Worm (Caenorhabditis elegans): ENCODE results near the gene snt-6.

Gene snt-6

DNA sequence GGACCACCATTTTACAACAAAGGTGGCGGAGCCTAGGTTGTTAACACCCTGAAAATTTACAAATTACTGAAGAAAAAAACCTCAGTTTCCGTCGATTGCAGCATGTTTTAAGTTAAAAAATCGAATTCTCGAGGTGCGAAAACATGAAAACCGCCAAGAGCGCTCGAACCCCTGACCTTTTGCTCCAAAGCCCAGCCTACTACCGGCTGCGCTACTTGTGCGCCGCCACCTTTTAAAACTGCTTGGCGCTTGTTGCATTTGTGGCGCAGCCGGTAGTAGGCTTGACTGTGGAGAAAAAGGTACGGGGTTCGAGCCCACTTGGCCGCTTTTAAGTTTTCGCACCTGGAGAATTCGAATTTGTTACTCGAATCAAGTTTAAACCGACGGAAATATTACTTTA lies at the start of gene snt-6:
Gene snt-6, minus strand, starts transcription at position 58 of the 400 bp plus-strand sequence.
- no peak for TF ChIP-seq mls-2 (tag; optimal IDR thresholded peaks at IDR 0.05)
- TF ChIP-seq mab-5 (tag; optimal IDR thresholded peaks at IDR 0.05) = no peak
- no peak for TF ChIP-seq unc-120 (tag; optimal IDR thresholded peaks at IDR 0.05; ENCODE audit: poor library complexity, severe bottlenecking)
- TF ChIP-seq nhr-2 (tag; optimal IDR thresholded peaks at IDR 0.05) = no peak
- TF ChIP-seq ceh-83 (GFP tag; optimal IDR thresholded peaks at IDR 0.05) = no peak
- TF ChIP-seq ham-2 (GFP tag; optimal IDR thresholded peaks at IDR 0.05) = no peak
- TF ChIP-seq mep-1 (tag; optimal IDR thresholded peaks at IDR 0.05) = no peak
- TF ChIP-seq elt-1 (tag; optimal IDR thresholded peaks at IDR 0.05; ENCODE audit: borderline replicate concordance, insufficient read depth) = no peak
- TF ChIP-seq ceh-39 (tag; optimal IDR thresholded peaks at IDR 0.05) = no peak
- no peak for TF ChIP-seq drap-1 (GFP tag; optimal IDR thresholded peaks at IDR 0.05)
- TF ChIP-seq cnd-1 (tag; optimal IDR thresholded peaks at IDR 0.05) = no peak
- TF ChIP-seq flh-1 (GFP tag; optimal IDR thresholded peaks at IDR 0.05) = no peak
- TF ChIP-seq snpc-4 (tag; optimal IDR thresholded peaks at IDR 0.05) = no peak
- TF ChIP-seq tbx-8 (GFP tag; optimal IDR thresholded peaks at IDR 0.05) = no peak
- TF ChIP-seq hlh-1 (tag; optimal IDR thresholded peaks at IDR 0.05) = no peak

- TF ChIP-seq hlh-1 (tag; optimal IDR thresholded peaks at IDR 0.05) (no peak), pha-4 (tag; optimal IDR thresholded peaks at IDR 0.05) (no peak), nhr-12 (tag; optimal IDR thresholded peaks at IDR 0.05) (no peak), sptf-1 (tag; optimal IDR thresholded peaks at IDR 0.05) (no peak), nhr-2 (tag; optimal IDR thresholded peaks at IDR 0.05) (no peak), sem-2 (GFP tag; optimal IDR thresholded peaks at IDR 0.05) (no peak), lsy-2 (tag; optimal IDR thresholded peaks at IDR 0.05) (no peak), blmp-1 (tag; optimal IDR thresholded peaks at IDR 0.05) (no peak)
Observed at ce11 chrII:799700-800099, 49.7 kb upstream of the snt-6 start, which contains the start of gene F46F5.14. Gene F46F5.14 (plus strand): TSS chrII:800000.

- TF ChIP-seq snpc-4 (tag; optimal IDR thresholded peaks at IDR 0.05) (no peak), lin-32 (GFP tag; optimal IDR thresholded peaks at IDR 0.05) (no peak), M03D4.4 (tag; optimal IDR thresholded peaks at IDR 0.05) (no peak), flh-1 (GFP tag; optimal IDR thresholded peaks at IDR 0.05) (no peak), unc-120 (tag; optimal IDR thresholded peaks at IDR 0.05; ENCODE audit: poor library complexity, severe bottlenecking) (no peak), nhr-76 (tag; optimal IDR thresholded peaks at IDR 0.05) (no peak), ceh-83 (GFP tag; optimal IDR thresholded peaks at IDR 0.05) (no peak), mep-1 (tag; optimal IDR thresholded peaks at IDR 0.05) (no peak), hlh-1 (tag; optimal IDR thresholded peaks at IDR 0.05) (no peak), ceh-43 (GFP tag; optimal IDR thresholded peaks at IDR 0.05) (no peak), cnd-1 (tag; optimal IDR thresholded peaks at IDR 0.05) (no peak), bed-3 (GFP tag; optimal IDR thresholded peaks at IDR 0.05) (no peak), ceh-39 (tag; optimal IDR thresholded peaks at IDR 0.05) (no peak), blmp-1 (tag; optimal IDR thresholded peaks at IDR 0.05) (no peak), lsy-2 (tag; optimal IDR thresholded peaks at IDR 0.05) (no peak), nhr-2 (tag; optimal IDR thresholded peaks at IDR 0.05) (no peak), drap-1 (GFP tag; optimal IDR thresholded peaks at IDR 0.05) (no peak), elt-1 (tag; optimal IDR thresholded peaks at IDR 0.05; ENCODE audit: borderline replicate concordance, insufficient read depth) (no peak), sem-2 (GFP tag; optimal IDR thresholded peaks at IDR 0.05) (no peak)
Observed at ce11 chrII:797445-797844, 47.4 kb upstream of the snt-6 start.

- TF ChIP-seq ceh-43 (GFP tag; optimal IDR thresholded peaks at IDR 0.05) = no peak
- TF ChIP-seq elt-3 (tag; optimal IDR thresholded peaks at IDR 0.05) = no peak
- no peak for TF ChIP-seq nhr-237 (tag; optimal IDR thresholded peaks at IDR 0.05)
- no peak for TF ChIP-seq ceh-83 (GFP tag; optimal IDR thresholded peaks at IDR 0.05)
- TF ChIP-seq zip-8 (tag; optimal IDR thresholded peaks at IDR 0.05) = no peak
- TF ChIP-seq ces-1 (GFP tag; optimal IDR thresholded peaks at IDR 0.05) = no peak
- TF ChIP-seq cnd-1 (tag; optimal IDR thresholded peaks at IDR 0.05) = no peak
- TF ChIP-seq unc-62 (GFP tag; optimal IDR thresholded peaks at IDR 0.05) = no peak
- no peak for TF ChIP-seq lsy-2 (tag; optimal IDR thresholded peaks at IDR 0.05)
- no peak for TF ChIP-seq blmp-1 (tag; optimal IDR thresholded peaks at IDR 0.05)
- TF ChIP-seq lin-32 (GFP tag; optimal IDR thresholded peaks at IDR 0.05) = no peak
- TF ChIP-seq M03D4.4 (tag; optimal IDR thresholded peaks at IDR 0.05) = no peak
- no peak for TF ChIP-seq pha-4 (tag; optimal IDR thresholded peaks at IDR 0.05)
- no peak for TF ChIP-seq snpc-4 (tag; optimal IDR thresholded peaks at IDR 0.05)
- no peak for TF ChIP-seq sptf-1 (tag; optimal IDR thresholded peaks at IDR 0.05)
- no peak for TF ChIP-seq bed-3 (GFP tag; optimal IDR thresholded peaks at IDR 0.05)
- no peak for TF ChIP-seq nhr-2 (tag; optimal IDR thresholded peaks at IDR 0.05)
Observed at ce11 chrII:796916-797315, 46.9 kb upstream of the snt-6 start.
